Worm (Caenorhabditis elegans) whole organism, L4 larva: ENCODE results near the gene T09B9.4.
"Not testable (repeated sequence)": the region's sequence is repeated elsewhere in the genome, so short reads cannot be mapped to it uniquely, and the experiment has no call there.

Experiments
- F37D6.2 ChIP-seq: sonication (generic microtip); optimal IDR thresholded peaks from 2 replicates; lab custom pipeline; 2016; ENCODE audit warnings: mild to moderate bottlenecking, missing genetic modification characterization, missing compliant biosample characterization
- F44E2.7 ChIP-seq: fragments of 200-800 bp; sonication (Bioruptor generic); IDR thresholded peaks from 2 replicates; pipeline ENCODE4 v2.1.2; 2022; ENCODE audit warnings: missing genetic modification characterization, missing compliant biosample characterization
- F49E8.2 ChIP-seq: sonication (generic microtip); optimal IDR thresholded peaks from 2 replicates; lab custom pipeline; 2016; ENCODE audit warnings: missing compliant biosample characterization, mild to moderate bottlenecking, missing genetic modification characterization, borderline replicate concordance
- T20F7.1 ChIP-seq: fragments of 200-800 bp; sonication (Bioruptor generic); optimal IDR thresholded peaks from 2 replicates; lab custom pipeline; 2018; ENCODE audit warnings: mild to moderate bottlenecking, missing genetic modification characterization, missing compliant biosample characterization
- T26A8.4 ChIP-seq: fragments of 200-800 bp; sonication (Bioruptor generic); IDR thresholded peaks from 2 replicates; pipeline ENCODE4 v1.3.6; 2022; ENCODE audit warnings: missing genetic modification characterization, missing compliant biosample characterization
- Y48G9A.11 ChIP-seq: fragments of 200-800 bp; sonication (Bioruptor generic); IDR thresholded peaks from 2 replicates; pipeline ENCODE4 v1.3.6; 2022; ENCODE audit warnings: missing genetic modification reagents, missing genetic modification characterization, missing compliant biosample characterization
- Y5F2A.4 ChIP-seq: fragments of 200-800 bp; sonication (Bioruptor generic); optimal IDR thresholded peaks from 2 replicates; lab custom pipeline; 2018; ENCODE audit warnings: mild to moderate bottlenecking, missing genetic modification characterization, missing compliant biosample characterization
- ZK337.2 ChIP-seq: fragments of 200-800 bp; sonication (Bioruptor generic); IDR thresholded peaks from 2 replicates; pipeline ENCODE4 v1.3.6; 2022; ENCODE audit warnings: missing genetic modification reagents, missing genetic modification characterization, missing compliant biosample characterization
- aha-1 ChIP-seq: fragments of 150-350 bp; peaks from one replicate; lab custom pipeline; 2014; ENCODE audit warnings: missing biosample characterization, missing genetic modification characterization
- aly-2 ChIP-seq: sonication (generic microtip); optimal IDR thresholded peaks from 2 replicates; lab custom pipeline; 2018; ENCODE audit warnings: missing biosample characterization, missing genetic modification characterization
- arid-1 ChIP-seq: fragments of 200-800 bp; sonication (Bioruptor generic); conservative IDR thresholded peaks from 2 replicates; pipeline ENCODE4 v1.3.6; 2022; ENCODE audit warnings: missing genetic modification reagents, missing genetic modification characterization, missing compliant biosample characterization
- attf-4 ChIP-seq: sonication (generic microtip); optimal IDR thresholded peaks from 3 replicates; lab custom pipeline; 2017; ENCODE audit warnings: missing biosample characterization, missing genetic modification characterization
- ceh-20 ChIP-seq: fragments of 200-800 bp; sonication (Bioruptor generic); IDR thresholded peaks from 2 replicates; pipeline ENCODE4 v1.3.6; 2022; ENCODE audit warnings: missing genetic modification reagents, missing genetic modification characterization, missing compliant biosample characterization
- ces-1 ChIP-seq: fragments of 150-350 bp; sonication (generic microtip); optimal IDR thresholded peaks from 4 replicates; lab custom pipeline; 2014; ENCODE audit warnings: missing biosample characterization, missing genetic modification reagents, missing genetic modification characterization
- daf-16 ChIP-seq, 3 experiments: sonication (generic microtip); optimal IDR thresholded peaks; 2 replicates each; lab custom pipeline; 2016 to 2017; ENCODE audit warnings: missing genetic modification characterization in 3 of 3, missing genetic modification reagents in 3 of 3, mild to moderate bottlenecking in 2 of 3, missing compliant biosample characterization in 2 of 3, missing biosample characterization in 1 of 3, moderate library complexity in 1 of 3
- dmd-8 ChIP-seq: fragments of 200-800 bp; sonication (Bioruptor generic); IDR thresholded peaks from 2 replicates; pipeline ENCODE4 v1.3.6; 2022; ENCODE audit warnings: missing genetic modification characterization, missing compliant biosample characterization
- dmd-9 ChIP-seq: fragments of 200-800 bp; sonication (Bioruptor generic); IDR thresholded peaks from 2 replicates; pipeline ENCODE4 v1.3.6; 2022; ENCODE audit warnings: missing genetic modification reagents, missing genetic modification characterization, missing compliant biosample characterization
- dpl-1 ChIP-seq: fragments of 150-350 bp; optimal IDR thresholded peaks from 2 replicates; lab custom pipeline; 2014; ENCODE audit warnings: missing biosample characterization, missing genetic modification reagents, missing genetic modification characterization
- duxl-1 ChIP-seq: sonication (generic microtip); optimal IDR thresholded peaks from 2 replicates; lab custom pipeline; 2016; ENCODE audit warnings: mild to moderate bottlenecking, missing genetic modification characterization, moderate library complexity, missing compliant biosample characterization; ENCODE audit not compliant: poor library complexity
- egl-43 ChIP-seq: fragments of 200-800 bp; sonication (Bioruptor generic); IDR thresholded peaks from 2 replicates; pipeline ENCODE4 v1.3.6; 2022; ENCODE audit warnings: missing genetic modification reagents, missing genetic modification characterization, missing compliant biosample characterization
- gei-8 ChIP-seq: fragments of 200-800 bp; sonication (Bioruptor generic); optimal IDR thresholded peaks from 2 replicates; lab custom pipeline; 2018; ENCODE audit warnings: mild to moderate bottlenecking, missing genetic modification characterization, missing compliant biosample characterization
- hif-1 ChIP-seq, 2 experiments: sonication (generic microtip); optimal IDR thresholded peaks; 2 replicates each; lab custom pipeline; 2016 to 2017; ENCODE audit warnings: missing compliant biosample characterization in 2 of 2, missing genetic modification characterization in 2 of 2, missing genetic modification reagents in 2 of 2, missing genotype in 2 of 2, mild to moderate bottlenecking in 1 of 2
- hlh-11 ChIP-seq: fragments of 200-800 bp; sonication (Bioruptor generic); optimal IDR thresholded peaks from 2 replicates; lab custom pipeline; 2018; ENCODE audit warnings: mild to moderate bottlenecking, missing genetic modification characterization, missing compliant biosample characterization
- jun-1 ChIP-seq: fragments of 150-350 bp; optimal IDR thresholded peaks from 2 replicates; lab custom pipeline; 2014; ENCODE audit warnings: missing biosample characterization, missing genetic modification reagents, missing genetic modification characterization
- lim-7 ChIP-seq: fragments of 200-800 bp; sonication (Bioruptor generic); IDR thresholded peaks from 2 replicates; pipeline ENCODE4 v1.3.6; 2022; ENCODE audit warnings: missing genetic modification characterization, missing compliant biosample characterization
- lin-1 ChIP-seq: fragments of 200-800 bp; sonication (Bioruptor generic); IDR thresholded peaks from 2 replicates; pipeline ENCODE4 v1.3.6; 2022; ENCODE audit warnings: missing genetic modification reagents, missing genetic modification characterization, missing compliant biosample characterization
- lin-38 ChIP-seq: fragments of 200-800 bp; sonication (Bioruptor generic); IDR thresholded peaks from 2 replicates; pipeline ENCODE4 v1.3.6; 2022; ENCODE audit warnings: missing genetic modification reagents, missing genetic modification characterization, missing compliant biosample characterization
- madf-5 ChIP-seq, 2 experiments: fragments of 200-800 bp; sonication (Bioruptor generic); IDR thresholded peaks; 2 replicates each; pipeline ENCODE4 v1.3.6; 2022; ENCODE audit warnings: missing compliant biosample characterization in 2 of 2, missing genetic modification characterization in 2 of 2
- mdt-29 ChIP-seq: fragments of 200-800 bp; sonication (Bioruptor generic); IDR thresholded peaks from 2 replicates; pipeline ENCODE4 v1.3.6; 2022; ENCODE audit warnings: missing genetic modification reagents, missing genetic modification characterization, missing compliant biosample characterization
- mxl-2 ChIP-seq: fragments of 200-800 bp; sonication (Bioruptor generic); conservative IDR thresholded peaks from 2 replicates; pipeline ENCODE4 v1.3.6; 2022; ENCODE audit warnings: missing genetic modification reagents, missing genetic modification characterization, missing compliant biosample characterization
- nhr-11 ChIP-seq: fragments of 150-350 bp; optimal IDR thresholded peaks from 2 replicates; lab custom pipeline; 2014; ENCODE audit warnings: missing biosample characterization, missing genetic modification characterization
- nhr-111 ChIP-seq: fragments of 200-800 bp; sonication (Bioruptor generic); optimal IDR thresholded peaks from 2 replicates; lab custom pipeline; 2018; ENCODE audit warnings: mild to moderate bottlenecking, missing genetic modification characterization, missing compliant biosample characterization
- nhr-28 ChIP-seq: fragments of 150-350 bp; optimal IDR thresholded peaks from 2 replicates; lab custom pipeline; 2014; ENCODE audit warnings: missing biosample characterization, missing genetic modification characterization
- nhr-77 ChIP-seq: fragments of 150-350 bp; optimal IDR thresholded peaks from 2 replicates; lab custom pipeline; 2014; ENCODE audit warnings: missing biosample characterization, missing genetic modification characterization
- php-3 ChIP-seq: fragments of 200-800 bp; sonication (Bioruptor generic); IDR thresholded peaks from 2 replicates; pipeline ENCODE4 v1.3.6; 2022; ENCODE audit warnings: missing genetic modification reagents, missing genetic modification characterization, missing compliant biosample characterization
- saeg-2 ChIP-seq: fragments of 200-800 bp; sonication (Bioruptor generic); IDR thresholded peaks from 2 replicates; pipeline ENCODE4 v1.3.6; 2022; ENCODE audit warnings: missing genetic modification reagents, missing genetic modification characterization, missing compliant biosample characterization
- snpc-1.2 ChIP-seq: fragments of 200-800 bp; sonication (Bioruptor generic); IDR thresholded peaks from 2 replicates; pipeline ENCODE4 v1.3.6; 2022; ENCODE audit warnings: missing genetic modification reagents, missing genetic modification characterization, missing compliant biosample characterization
- spr-3 ChIP-seq: fragments of 200-800 bp; sonication (Bioruptor generic); optimal IDR thresholded peaks from 2 replicates; lab custom pipeline; 2018; ENCODE audit warnings: mild to moderate bottlenecking, missing genetic modification characterization, missing compliant biosample characterization
- tag-97 ChIP-seq: fragments of 200-800 bp; sonication (Bioruptor generic); IDR thresholded peaks from 2 replicates; pipeline ENCODE4 v1.3.6; 2022; ENCODE audit warnings: missing genetic modification characterization, missing compliant biosample characterization
- unc-130 ChIP-seq: sonication (generic microtip); optimal IDR thresholded peaks from 2 replicates; lab custom pipeline; 2016; ENCODE audit warnings: missing genetic modification reagents, missing genetic modification characterization, missing compliant biosample characterization
- unc-39 ChIP-seq: sonication (generic microtip); optimal IDR thresholded peaks from 2 replicates; lab custom pipeline; 2017; ENCODE audit warnings: missing biosample characterization, missing genetic modification characterization
- unc-62 ChIP-seq, 3 experiments: fragments of 150-350 bp in 1 of 3; sonication (generic microtip); optimal IDR thresholded peaks in 2 of 3; peaks in 1 of 3; 1 replicate in 1 of 3; 2 replicates in 2 of 3; lab custom pipeline; 2014 to 2017; ENCODE audit warnings: missing biosample characterization in 3 of 3, missing genetic modification characterization in 3 of 3, missing genetic modification reagents in 3 of 3, missing genotype in 1 of 3
- vab-7 ChIP-seq: fragments of 200-800 bp; sonication (Bioruptor generic); IDR thresholded peaks from 2 replicates; pipeline ENCODE4 v1.3.6; 2022; ENCODE audit warnings: missing genetic modification reagents, missing genetic modification characterization, missing compliant biosample characterization
- zip-11 ChIP-seq: fragments of 200-800 bp; sonication (Bioruptor generic); IDR thresholded peaks from 2 replicates; pipeline ENCODE4 v1.3.6; 2022; ENCODE audit warnings: missing genetic modification characterization, missing compliant biosample characterization
- zip-2 ChIP-seq: fragments of 150-350 bp; optimal IDR thresholded peaks from 2 replicates; lab custom pipeline; 2014; ENCODE audit warnings: missing biosample characterization, missing genetic modification characterization

T09B9.4 gene

DNA sequence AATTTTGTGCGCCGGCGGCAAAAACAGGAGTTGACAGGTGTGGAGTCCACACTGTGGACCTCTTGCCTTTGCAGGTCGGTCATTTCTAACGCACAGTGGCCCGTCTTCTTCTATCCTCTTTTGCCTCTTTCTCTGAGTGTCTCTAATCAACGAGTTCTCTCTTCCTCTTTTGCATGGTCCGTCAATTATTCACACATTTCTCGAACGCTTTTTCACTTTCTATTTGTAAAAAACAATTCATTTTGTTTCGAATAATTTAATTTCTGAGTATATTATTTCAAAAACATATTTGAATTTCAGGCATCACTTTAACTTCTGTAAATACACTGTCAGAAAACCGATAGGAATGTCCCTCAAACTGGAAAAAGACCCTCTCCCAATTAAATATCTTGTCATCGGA, 17.2 kb downstream of the T09B9.4 start, which contains the start of gene T09B9.1:
Gene T09B9.1 (plus strand): TSS at position 301 of the 400 bp plus-strand sequence.
- TF ChIP-seq aly-2 (tag; lab: Kevin White, UChicago) (no peak), attf-4 (tag; lab: Kevin White, UChicago) (no peak)

- peak; percentile 50 for TF ChIP-seq aha-1
- TF ChIP-seq lin-38 (GFP tag; lab: Robert Waterston, UW) = no peak
- TF ChIP-seq, all 104 proteins: peak for 1
These were observed 19.6 kb downstream of the T09B9.4 start for ce11 chrX:9754537-9754936.

ce11 chrX:9743513-9743914, 30.6 kb downstream of the T09B9.4 start:
- TF ChIP-seq unc-130 (GFP tag; lab: Kevin White, UChicago) (peak; percentile 88), nhr-77 (tag; lab: Kevin White, UChicago) (peak; percentile 42), zip-2 (tag; lab: Kevin White, UChicago) (peak; percentile 68), ceh-20 (GFP tag; lab: Robert Waterston, UW) (peak; percentile 97), tag-97 (GFP tag; lab: Robert Waterston, UW) (peak; percentile 84; the same call in 1 of the 2 replicates), hif-1 (tag; optimal IDR thresholded peaks at IDR 0.05; lab: Kevin White, UChicago) (peak; percentile 72 to 80), gei-8 (peak; percentile 91), duxl-1 (tag; lab: Kevin White, UChicago) (peak; percentile 91), daf-16 (GFP tag; optimal IDR thresholded peaks at IDR 0.05; lab: Kevin White, UChicago) (peak; percentile 78 to 95), daf-16 (tag; optimal IDR thresholded peaks at IDR 0.05; lab: Kevin White, UChicago) (peak; percentile 77), lin-1 (GFP tag; lab: Robert Waterston, UW) (peak; percentile 97), arid-1 (GFP tag; lab: Robert Waterston, UW) (peak; percentile 97), egl-43 (GFP tag; lab: Robert Waterston, UW) (peak; percentile 100), madf-5 (GFP tag; IDR thresholded peaks at IDR 0.05; lab: Robert Waterston, UW) (peak; percentile 86 to 96), lim-7 (GFP tag; lab: Robert Waterston, UW) (peak; percentile 99), hlh-11 (peak; percentile 83), attf-4 (tag; lab: Kevin White, UChicago) (peak; percentile 51), ZK337.2 (GFP tag; lab: Robert Waterston, UW) (peak; percentile 84), mdt-29 (GFP tag; lab: Robert Waterston, UW) (peak; percentile 93), T20F7.1 (GFP tag; lab: Kevin White, UChicago) (peak; percentile 70), T26A8.4 (peak; percentile 96), unc-39 (tag; lab: Kevin White, UChicago) (peak; percentile 81), ces-1 (GFP tag; lab: Kevin White, UChicago) (peak; percentile 84), vab-7 (GFP tag; lab: Robert Waterston, UW) (peak; percentile 98), dpl-1 (peak; percentile 19), zip-11 (GFP tag; lab: Robert Waterston, UW) (peak; percentile 89), nhr-11 (peak; percentile 78), saeg-2 (peak; percentile 93), F37D6.2 (peak; percentile 86), dmd-9 (peak; percentile 93), jun-1 (tag; lab: Kevin White, UChicago) (peak; percentile 71), nhr-28 (tag; lab: Kevin White, UChicago) (peak; percentile 69), mxl-2 (GFP tag; lab: Robert Waterston, UW) (peak; percentile 87), F44E2.7 (GFP tag; lab: Robert Waterston, UW) (peak; percentile 98), Y48G9A.11 (GFP tag; lab: Robert Waterston, UW) (peak; percentile 90), Y5F2A.4 (GFP tag; lab: Kevin White, UChicago) (peak; percentile 93), dmd-8 (peak; percentile 99), spr-3 (GFP tag; lab: Kevin White, UChicago) (peak; percentile 93), nhr-111 (GFP tag; lab: Kevin White, UChicago) (peak; percentile 96), F49E8.2 (peak; percentile 92), unc-62 (GFP tag; optimal IDR thresholded peaks at IDR 0.05 in 1 of 2; lab: Kevin White, UChicago) (peak in 1 of 2 experiments; percentile 96), snpc-1.2 (peak; percentile 97), php-3 (peak; percentile 95)
- not testable (repeated sequence) for TF ChIP-seq unc-62 (tag; optimal IDR thresholded peaks at IDR 0.05; lab: Kevin White, UChicago)
